Fruit fly (Drosophila melanogaster) whole organism, embryonic: Measurements from ENCODE around the gene CG12398.

ENCODE experiments used
- Bgb ChIP-seq: fragments of 200-800 bp; sonication (Bioruptor generic); IDR thresholded peaks from 2 replicates; pipeline ENCODE4 v1.3.6; 2022; ENCODE audit warnings: missing biosample characterization, missing genetic modification characterization; ENCODE audit not compliant: partially characterized antibody
- Blimp-1 ChIP-seq: fragments of 200-800 bp; sonication (Bioruptor generic); optimal IDR thresholded peaks from 3 replicates; lab custom pipeline; 2018; ENCODE audit warnings: missing biosample characterization, missing genetic modification characterization, mild to moderate bottlenecking, moderate library complexity, missing genetic modification reagents
- CG10462 ChIP-seq: fragments of 200-800 bp; sonication (Bioruptor generic); optimal IDR thresholded peaks from 2 replicates; lab custom pipeline; 2016; ENCODE audit warnings: missing biosample characterization, missing genetic modification characterization
- CG11504 ChIP-seq: fragments of 200-800 bp; sonication (Bioruptor generic); optimal IDR thresholded peaks from 3 replicates; lab custom pipeline; 2019; ENCODE audit warnings: missing biosample characterization, mild to moderate bottlenecking, missing genetic modification characterization, moderate library complexity
- CG11723 ChIP-seq: fragments of 200-800 bp; sonication (Bioruptor generic); optimal IDR thresholded peaks from 2 replicates; lab custom pipeline; 2017; ENCODE audit warnings: missing biosample characterization, mild to moderate bottlenecking, missing genetic modification characterization
- CG12155 ChIP-seq: fragments of 200-800 bp; sonication (Bioruptor generic); optimal IDR thresholded peaks from 3 replicates; lab custom pipeline; 2016; ENCODE audit warnings: missing biosample characterization, missing genetic modification characterization
- CG12942 ChIP-seq: fragments of 200-800 bp; sonication (Bioruptor generic); optimal IDR thresholded peaks from 3 replicates; lab custom pipeline; 2016; ENCODE audit warnings: missing biosample characterization, missing genetic modification characterization
- CG15269 ChIP-seq: fragments of 200-800 bp; sonication (Bioruptor generic); optimal IDR thresholded peaks from 2 replicates; lab custom pipeline; 2018; ENCODE audit warnings: missing biosample characterization, mild to moderate bottlenecking, missing genetic modification characterization, moderate library complexity
- CG1603 ChIP-seq: fragments of 200-800 bp; sonication (Bioruptor generic); optimal IDR thresholded peaks from 2 replicates; lab custom pipeline; 2019; ENCODE audit warnings: missing biosample characterization, mild to moderate bottlenecking, missing genetic modification characterization, moderate library complexity
- CG17359 ChIP-seq: fragments of 200-800 bp; sonication (Bioruptor generic); optimal IDR thresholded peaks from 3 replicates; lab custom pipeline; 2018; ENCODE audit warnings: missing biosample characterization, mild to moderate bottlenecking, missing genetic modification characterization, moderate library complexity
- CG17829 ChIP-seq: fragments of 200-800 bp; optimal IDR thresholded peaks from 2 replicates; lab custom pipeline; 2019; ENCODE audit warnings: missing biosample characterization, mild to moderate bottlenecking, missing genetic modification characterization, moderate library complexity
- CG18619 ChIP-seq: fragments of 200-800 bp; sonication (Bioruptor generic); optimal IDR thresholded peaks from 3 replicates; lab custom pipeline; 2017; ENCODE audit warnings: missing biosample characterization, mild to moderate bottlenecking, missing genetic modification characterization
- CG2116 ChIP-seq: fragments of 200-800 bp; sonication (Bioruptor generic); optimal IDR thresholded peaks from 3 replicates; lab custom pipeline; 2018; ENCODE audit warnings: missing biosample characterization, mild to moderate bottlenecking, missing genetic modification characterization
- CG2712 ChIP-seq: fragments of 200-800 bp; optimal IDR thresholded peaks from 3 replicates; lab custom pipeline; 2019; ENCODE audit warnings: missing biosample characterization, mild to moderate bottlenecking, missing genetic modification characterization, moderate library complexity
- CG2889 ChIP-seq: fragments of 200-800 bp; sonication (Bioruptor generic); IDR thresholded peaks from 3 replicates; pipeline ENCODE4 v1.3.6; 2022; ENCODE audit warnings: missing biosample characterization, missing genetic modification characterization
- CG34224 ChIP-seq: fragments of 200-800 bp; sonication (Bioruptor generic); IDR thresholded peaks from 3 replicates; pipeline ENCODE4 v1.3.6; 2022; ENCODE audit warnings: missing biosample characterization, missing genetic modification characterization; ENCODE audit not compliant: partially characterized antibody
- CG4360 ChIP-seq: fragments of 200-800 bp; sonication (Bioruptor generic); IDR thresholded peaks from 2 replicates; pipeline ENCODE4 v1.3.6; 2022; ENCODE audit warnings: missing biosample characterization, missing genetic modification characterization
- CG4404 ChIP-seq: fragments of 200-800 bp; sonication (Bioruptor generic); IDR thresholded peaks from 2 replicates; pipeline ENCODE4 v1.3.6; 2022; ENCODE audit warnings: missing biosample characterization, missing genetic modification characterization
- CG6854 ChIP-seq: fragments of 200-800 bp; sonication (Bioruptor generic); optimal IDR thresholded peaks from 3 replicates; lab custom pipeline; 2017; ENCODE audit warnings: missing biosample characterization, mild to moderate bottlenecking, missing genetic modification characterization
- CG7928 ChIP-seq: fragments of 200-800 bp; sonication (Bioruptor generic); optimal IDR thresholded peaks from 2 replicates; lab custom pipeline; 2017; ENCODE audit warnings: missing biosample characterization, mild to moderate bottlenecking, missing genetic modification characterization
- D19B ChIP-seq: fragments of 200-800 bp; sonication (Bioruptor generic); optimal IDR thresholded peaks from 2 replicates; lab custom pipeline; 2017; ENCODE audit warnings: missing biosample characterization, mild to moderate bottlenecking, missing genetic modification characterization
- Dip2 ChIP-seq: fragments of 200-800 bp; sonication (Bioruptor generic); IDR thresholded peaks from 2 replicates; pipeline ENCODE4 v1.3.6; 2022; ENCODE audit warnings: missing biosample characterization, missing genetic modification characterization
- Dip3 ChIP-seq: fragments of 200-800 bp; sonication (Bioruptor generic); optimal IDR thresholded peaks from 3 replicates; lab custom pipeline; 2016; ENCODE audit warnings: missing biosample characterization, missing genetic modification characterization
- Eip74EF ChIP-seq, 2 experiments: fragments of 200-800 bp in 1 of 2; fragments of >200 bp in 1 of 2; sonication (Bioruptor generic) in 1 of 2; optimal IDR thresholded peaks; 2 replicates each; lab custom pipeline; 2017 to 2019; ENCODE audit warnings: missing biosample characterization in 2 of 2, missing genetic modification characterization in 2 of 2, mild to moderate bottlenecking in 1 of 2, moderate library complexity in 1 of 2
- Hey ChIP-seq: fragments of 200-800 bp; sonication (Bioruptor generic); optimal IDR thresholded peaks from 3 replicates; lab custom pipeline; 2018; ENCODE audit warnings: missing biosample characterization, mild to moderate bottlenecking, missing genetic modification characterization
- Med ChIP-seq: fragments of 200-800 bp; sonication (Bioruptor generic); peaks from one replicate; lab custom pipeline; 2016; ENCODE audit warnings: missing biosample characterization, missing genetic modification characterization, mild to moderate bottlenecking, inconsistent platforms, moderate library complexity
- Oaz ChIP-seq: fragments of 200-800 bp; sonication (Bioruptor generic); IDR thresholded peaks from 2 replicates; pipeline ENCODE4 v1.3.6; 2022; ENCODE audit warnings: missing biosample characterization, missing genetic modification characterization
- Oli ChIP-seq: fragments of 200-800 bp; sonication (Bioruptor generic); optimal IDR thresholded peaks from 2 replicates; lab custom pipeline; 2018; ENCODE audit warnings: missing biosample characterization, mild to moderate bottlenecking, missing genetic modification characterization, moderate library complexity
- PHDP ChIP-seq: fragments of 200-800 bp; sonication (Bioruptor generic); optimal IDR thresholded peaks from 3 replicates; lab custom pipeline; 2018; ENCODE audit warnings: missing biosample characterization, mild to moderate bottlenecking, missing genetic modification characterization, moderate library complexity
- Pdp1 ChIP-seq, 2 experiments: fragments of 200-800 bp; sonication (Bioruptor generic); optimal IDR thresholded peaks; 3 replicates each; lab custom pipeline; 2016; ENCODE audit warnings: missing biosample characterization in 2 of 2, missing genetic modification characterization in 2 of 2, mild to moderate bottlenecking in 1 of 2, moderate library complexity in 1 of 2
- Scr ChIP-seq: fragments of 200-800 bp; sonication (Bioruptor generic); IDR thresholded peaks from 2 replicates; pipeline ENCODE4 v1.3.6; 2022; ENCODE audit warnings: missing biosample characterization, missing genetic modification characterization; ENCODE audit not compliant: partially characterized antibody
- Six4 ChIP-seq: fragments of 200-800 bp; sonication (Bioruptor generic); optimal IDR thresholded peaks from 2 replicates; lab custom pipeline; 2016; ENCODE audit warnings: missing biosample characterization, missing genetic modification characterization
- Sox102F ChIP-seq: fragments of 200-800 bp; sonication (Bioruptor generic); optimal IDR thresholded peaks from 2 replicates; lab custom pipeline; 2018; ENCODE audit warnings: missing biosample characterization, mild to moderate bottlenecking, missing genetic modification characterization, moderate library complexity
- Stat92E ChIP-seq, 3 experiments: fragments of >200 bp in 2 of 3; fragments of 200-800 bp in 1 of 3; sonication (Bioruptor generic) in 1 of 3; optimal IDR thresholded peaks; 2 replicates each; lab custom pipeline; 2017 to 2019; ENCODE audit warnings: missing biosample characterization in 3 of 3, missing genetic modification characterization in 3 of 3, mild to moderate bottlenecking in 1 of 3, moderate library complexity in 1 of 3
- bsh ChIP-seq, 2 experiments: fragments of 200-800 bp; sonication (Bioruptor generic); optimal IDR thresholded peaks; 2 replicates each; lab custom pipeline; 2017 to 2018; ENCODE audit warnings: mild to moderate bottlenecking in 2 of 2, missing biosample characterization in 2 of 2, missing genetic modification characterization in 2 of 2, moderate library complexity in 1 of 2
- chif ChIP-seq, 2 experiments: fragments of 200-800 bp; sonication (Bioruptor generic); optimal IDR thresholded peaks; 3 replicates each; lab custom pipeline; 2016; ENCODE audit warnings: missing biosample characterization in 2 of 2, missing genetic modification characterization in 2 of 2
- chinmo ChIP-seq: fragments of 200-800 bp; sonication (Bioruptor generic); IDR thresholded peaks from 4 replicates; pipeline ENCODE4 v1.3.6; 2022; ENCODE audit warnings: missing biosample characterization, missing genetic modification characterization; ENCODE audit not compliant: partially characterized antibody
- crol ChIP-seq: fragments of 200-800 bp; sonication (Bioruptor generic); IDR thresholded peaks from 2 replicates; pipeline ENCODE4 v1.3.6; 2022; ENCODE audit warnings: missing biosample characterization, missing genetic modification characterization
- exex ChIP-seq: fragments of 200-800 bp; sonication (Bioruptor generic); optimal IDR thresholded peaks from 4 replicates; lab custom pipeline; 2018; ENCODE audit warnings: missing biosample characterization, mild to moderate bottlenecking, missing genetic modification characterization, moderate library complexity
- grn ChIP-seq: fragments of 200-800 bp; sonication (Bioruptor generic); optimal IDR thresholded peaks from 3 replicates; lab custom pipeline; 2017; ENCODE audit warnings: missing biosample characterization, missing genetic modification characterization
- h ChIP-seq: fragments of >200 bp; optimal IDR thresholded peaks from 2 replicates; lab custom pipeline; 2017
- kah ChIP-seq: fragments of 200-800 bp; sonication (Bioruptor generic); optimal IDR thresholded peaks from 2 replicates; lab custom pipeline; 2018; ENCODE audit warnings: missing biosample characterization, mild to moderate bottlenecking, missing genetic modification characterization
- org-1 ChIP-seq: fragments of 200-800 bp; sonication (Bioruptor generic); optimal IDR thresholded peaks from 2 replicates; lab custom pipeline; 2017; ENCODE audit warnings: missing biosample characterization, missing genetic modification characterization
- pan ChIP-seq, 4 experiments: fragments of >200 bp in 3 of 4; fragments of 200-800 bp in 1 of 4; sonication (Bioruptor generic) in 1 of 4; optimal IDR thresholded peaks in 3 of 4; IDR thresholded peaks in 1 of 4; 2 replicates each; pipeline versions ENCODE4 v1.3.6 to Lab custom; 2017 to 2022; ENCODE audit warnings: missing biosample characterization in 2 of 4, missing genetic modification characterization in 2 of 4, mixed read lengths in 1 of 4
- schlank ChIP-seq: fragments of 200-800 bp; sonication (Bioruptor generic); optimal IDR thresholded peaks from 2 replicates; lab custom pipeline; 2018; ENCODE audit warnings: missing biosample characterization, mild to moderate bottlenecking, missing genetic modification characterization
- tap ChIP-seq: fragments of 200-800 bp; optimal IDR thresholded peaks from 3 replicates; lab custom pipeline; 2019; ENCODE audit warnings: missing biosample characterization, mild to moderate bottlenecking, missing genetic modification characterization, moderate library complexity
- vvl ChIP-seq: fragments of 200-800 bp; sonication (Bioruptor generic); IDR thresholded peaks from 2 replicates; pipeline ENCODE4 v1.3.6; 2022; ENCODE audit warnings: missing biosample characterization, missing genetic modification characterization

Gene CG12398

dm6 chrX:14952097-14952844 is 38.7 kb upstream of the CG12398 start (continued):
- TF ChIP-seq CG17829 (tag; lab: Kevin White, UChicago) (peak; percentile 51), tap (tag; lab: Kevin White, UChicago) (no peak), kah (GFP tag; lab: Kevin White, UChicago) (no peak), Dip3 (GFP tag; lab: Kevin White, UChicago) (no peak), bsh (GFP tag; optimal IDR thresholded peaks at IDR 0.05; lab: Kevin White, UChicago) (peak; percentile 20 to 76), CG1603 (peak; percentile 87), Bgb (GFP tag; lab: Robert Waterston, UW) (no peak), CG18619 (GFP tag; lab: Kevin White, UChicago) (no peak), CG15269 (tag; lab: Kevin White, UChicago) (peak; percentile 14), CG4360 (GFP tag; lab: Robert Waterston, UW) (no peak), Sox102F (GFP tag; lab: Kevin White, UChicago) (peak; percentile 74), Six4 (GFP tag; lab: Kevin White, UChicago) (peak; percentile 27), grn (no peak), CG12942 (GFP tag; lab: Kevin White, UChicago) (peak; percentile 17), org-1 (GFP tag; lab: Kevin White, UChicago) (peak; percentile 24), Stat92E (GFP tag; optimal IDR thresholded peaks at IDR 0.05; lab: Kevin White, UChicago) (no peak), CG12155 (GFP tag; lab: Kevin White, UChicago) (no peak), CG6854 (GFP tag; lab: Kevin White, UChicago) (no peak), schlank (tag; lab: Kevin White, UChicago) (no peak), Pdp1 (GFP tag; optimal IDR thresholded peaks at IDR 0.05; lab: Kevin White, UChicago) (peak in 1 of 2 experiments; percentile 69), CG11723 (peak; percentile 0), Oli (peak; percentile 57), crol (GFP tag; lab: Robert Waterston, UW) (peak; percentile 30; the same call in 1 of the 2 replicates), Scr (GFP tag; lab: Robert Waterston, UW) (no peak), CG11504 (tag; lab: Kevin White, UChicago) (peak; percentile 71), CG7928 (GFP tag; lab: Kevin White, UChicago) (no peak), CG2712 (tag; lab: Kevin White, UChicago) (peak; percentile 64), CG17359 (tag; lab: Kevin White, UChicago) (peak; percentile 72), Blimp-1 (peak; percentile 58), pan (optimal IDR thresholded peaks at IDR 0.05; lab: Kevin White, UChicago) (no peak), pan (GFP tag; optimal IDR thresholded peaks at IDR 0.05 in 1 of 2, IDR thresholded peaks at IDR 0.05 in 1 of 2) (peak in 1 of 2 experiments; percentile 35), D19B (GFP tag; lab: Kevin White, UChicago) (no peak)

- TF ChIP-seq Med (peak; percentile 71), CG2116 (no peak), chinmo (GFP tag; lab: Robert Waterston, UW) (0 out of 4 replicates have a peak, but pooled peaks have one; percentile 11), Hey (no peak), CG34224 (GFP tag; lab: Robert Waterston, UW) (no peak), h (lab: Kevin White, UChicago) (no peak), Dip2 (GFP tag; lab: Robert Waterston, UW) (no peak), vvl (GFP tag; lab: Robert Waterston, UW) (peak; percentile 4; the same call in 1 of the 2 replicates), chif (GFP tag; optimal IDR thresholded peaks at IDR 0.05; lab: Kevin White, UChicago) (no peak), CG4404 (GFP tag; lab: Robert Waterston, UW) (no peak), CG10462 (no peak), CG2889 (GFP tag; lab: Robert Waterston, UW) (no peak), Oaz (GFP tag; lab: Robert Waterston, UW) (no peak), PHDP (tag; lab: Kevin White, UChicago) (no peak), exex (tag; lab: Kevin White, UChicago) (peak; percentile 23), Eip74EF (GFP tag; optimal IDR thresholded peaks at IDR 0.05; lab: Kevin White, UChicago) (no peak)
These were observed 37.8 kb upstream of the CG12398 start for dm6 chrX:14951346-14951862.
